Fruit fly (Drosophila melanogaster): Measurements from ENCODE around the gene CG13116.

The CG13116 gene

dm6 chr2L:9743823-9744222 is 14.1 kb downstream of the CG13116 start (continued):
- no peak for TF ChIP-seq Xrp1 (GFP tag; IDR thresholded peaks at IDR 0.05)
- peak; percentile 92 for TF ChIP-seq Deaf1 (tag; optimal IDR thresholded peaks at IDR 0.05)
- no peak for TF ChIP-seq lola (GFP tag; optimal IDR thresholded peaks at IDR 0.05)
- TF ChIP-seq CG12299 (tag; optimal IDR thresholded peaks at IDR 0.05), result no peak

- TF ChIP-seq Deaf1 (tag; optimal IDR thresholded peaks at IDR 0.05) (peak; percentile 72), CG7745 (tag; optimal IDR thresholded peaks at IDR 0.05) (no peak), Ssrp (tag; optimal IDR thresholded peaks at IDR 0.05) (no peak), Fer2 (tag; optimal IDR thresholded peaks at IDR 0.05) (no peak), Drgx (GFP tag; IDR thresholded peaks at IDR 0.05) (peak; percentile 19; the same call in 1 of the 2 replicates), CG10654 (GFP tag; optimal IDR thresholded peaks at IDR 0.05) (no peak), CG15011 (GFP tag; optimal IDR thresholded peaks at IDR 0.05) (no peak), CG2875 (GFP tag; optimal IDR thresholded peaks at IDR 0.05) (no peak), Trl (optimal IDR thresholded peaks at IDR 0.05) (peak; percentile 39 to 75), Trl (GFP tag; optimal IDR thresholded peaks at IDR 0.05) (no peak), CG30403 (GFP tag; optimal IDR thresholded peaks at IDR 0.05) (no peak)
Observed at dm6 chr2L:9744634-9745033, 14.9 kb downstream of the CG13116 start.

- no peak for TF ChIP-seq CG7372 (GFP tag; IDR thresholded peaks at IDR 0.05)
- TF ChIP-seq crol (GFP tag; IDR thresholded peaks at IDR 0.05), result 0 out of 2 replicates have a peak, but pooled peaks have one; percentile 14
- peak; percentile 32 to 59 for TF ChIP-seq Trl (optimal IDR thresholded peaks at IDR 0.05)
- TF ChIP-seq Trl (GFP tag; optimal IDR thresholded peaks at IDR 0.05), result no peak
- TF ChIP-seq abd-A (tag; optimal IDR thresholded peaks at IDR 0.05), result peak; percentile 81
- TF ChIP-seq sd (tag; optimal IDR thresholded peaks at IDR 0.05), result peak; percentile 67
- TF ChIP-seq CG13894 (tag; optimal IDR thresholded peaks at IDR 0.05), result peak; percentile 69
- TF ChIP-seq CG15514 (GFP tag; optimal IDR thresholded peaks at IDR 0.05), result peak; percentile 9
- peak; percentile 94 for TF ChIP-seq Deaf1 (tag; optimal IDR thresholded peaks at IDR 0.05)
- peak; percentile 39 for TF ChIP-seq cg (GFP tag; optimal IDR thresholded peaks at IDR 0.05)
- no peak for TF ChIP-seq CG8290 (GFP tag; optimal IDR thresholded peaks at IDR 0.05)
- TF ChIP-seq CG8290 (tag; optimal IDR thresholded peaks at IDR 0.05), result peak in 1 of 2 experiments; percentile 2
- peak; percentile 56 for TF ChIP-seq Med (GFP tag)
- TF ChIP-seq slbo (GFP tag; IDR thresholded peaks at IDR 0.05), result 0 out of 2 replicates have a peak, but pooled peaks have one; percentile 8
- no peak for TF ChIP-seq CG11085 (GFP tag; IDR thresholded peaks at IDR 0.05)
- TF ChIP-seq CG11560 (tag; IDR thresholded peaks at IDR 0.05), result no peak
- peak; percentile 90 for TF ChIP-seq CG16779 (GFP tag; IDR thresholded peaks at IDR 0.05)
- TF ChIP-seq CG10274 (GFP tag; optimal IDR thresholded peaks at IDR 0.05), result no peak
Observed at dm6 chr2L:9746236-9747225, 16.8 kb downstream of the CG13116 start, which contains the start of gene Nckx30C. Gene Nckx30C, minus strand, starts transcription at chr2L:9746495.

DNA sequence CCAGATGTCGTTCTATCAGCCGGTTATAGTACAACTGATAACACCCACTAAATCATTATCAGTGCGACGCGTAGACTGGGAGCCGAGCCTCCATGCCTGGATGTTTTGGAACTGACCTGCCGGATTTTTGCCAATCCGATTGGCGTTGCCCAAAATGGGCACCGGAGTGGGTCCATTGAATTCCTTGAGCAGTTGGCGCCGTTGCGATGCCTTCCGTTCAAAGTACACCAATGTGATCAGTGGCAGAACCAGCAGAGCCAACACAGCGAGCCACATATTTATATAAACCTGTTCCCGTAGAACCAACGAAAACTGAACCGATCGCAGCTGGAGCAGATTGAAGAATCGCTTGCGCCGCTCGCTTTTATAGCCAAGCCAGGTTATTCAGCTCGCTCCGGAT is 20.0 kb downstream of the CG13116 start, which contains the start of gene Cyp4e3:
Gene Cyp4e3 (minus strand): TSS at position 327 of the 400 bp plus-strand sequence.
- TF ChIP-seq ci (GFP tag; IDR thresholded peaks at IDR 0.05), result no peak
- no peak for TF ChIP-seq nau (GFP tag; optimal IDR thresholded peaks at IDR 0.05)
- peak; percentile 93 for TF ChIP-seq Ets65A (GFP tag)
- TF ChIP-seq Taf1 (GFP tag; IDR thresholded peaks at IDR 0.05), result no peak
- TF ChIP-seq CG1233 (GFP tag; optimal IDR thresholded peaks at IDR 0.05), result no peak
